Fruit fly (Drosophila melanogaster): ENCODE results near the gene path.
A peak's percentile ranks its signal among the peaks of the same experiment; 100 is the strongest.

The path gene

dm6 chr3L:9487586-9487985 lies 17.5 kb downstream of the path start, which contains the start of gene pall:
pall (minus strand) TSS chr3L:9487790.
- TF ChIP-seq tai (GFP tag; optimal IDR thresholded peaks at IDR 0.05) (no peak), fru (GFP tag; optimal IDR thresholded peaks at IDR 0.05) (no peak), Dif (GFP tag; optimal IDR thresholded peaks at IDR 0.05; ENCODE audit: partially characterized antibody) (no peak), CG9705 (GFP tag; optimal IDR thresholded peaks at IDR 0.05) (no peak), Myc (optimal IDR thresholded peaks at IDR 0.05) (peak; percentile 48), woc (GFP tag; optimal IDR thresholded peaks at IDR 0.05) (no peak), sv (GFP tag; optimal IDR thresholded peaks at IDR 0.05) (no peak), sage (GFP tag; optimal IDR thresholded peaks at IDR 0.05) (no peak), Rel (GFP tag; optimal IDR thresholded peaks at IDR 0.05) (no peak), Rel (tag; optimal IDR thresholded peaks at IDR 0.05) (peak; percentile 40), rgr (GFP tag; optimal IDR thresholded peaks at IDR 0.05) (no peak), N (GFP tag; optimal IDR thresholded peaks at IDR 0.05) (no peak), Vsx2 (GFP tag; optimal IDR thresholded peaks at IDR 0.05; ENCODE audit: partially characterized antibody) (no peak), Mio (GFP tag; optimal IDR thresholded peaks at IDR 0.05) (no peak), pan (optimal IDR thresholded peaks at IDR 0.05) (no peak), h (GFP tag; optimal IDR thresholded peaks at IDR 0.05) (no peak)

- TF ChIP-seq Hr78 (GFP tag; optimal IDR thresholded peaks at IDR 0.05): no peak
- TF ChIP-seq Myc (optimal IDR thresholded peaks at IDR 0.05): no peak
- peak; percentile 66 for TF ChIP-seq h (GFP tag; optimal IDR thresholded peaks at IDR 0.05)
- no peak for TF ChIP-seq lola (GFP tag; optimal IDR thresholded peaks at IDR 0.05)
- TF ChIP-seq pan (optimal IDR thresholded peaks at IDR 0.05): no peak
- peak; percentile 49 for TF ChIP-seq fru (GFP tag; optimal IDR thresholded peaks at IDR 0.05)
- no peak for TF ChIP-seq Mio (GFP tag; optimal IDR thresholded peaks at IDR 0.05)
- peak; percentile 55 for TF ChIP-seq Sp1 (GFP tag; optimal IDR thresholded peaks at IDR 0.05)
- TF ChIP-seq tai (GFP tag; optimal IDR thresholded peaks at IDR 0.05): no peak
- no peak for TF ChIP-seq Vsx2 (GFP tag; optimal IDR thresholded peaks at IDR 0.05; ENCODE audit: partially characterized antibody)
- TF ChIP-seq ey (GFP tag; optimal IDR thresholded peaks at IDR 0.05): peak; percentile 47
- TF ChIP-seq psq (GFP tag; optimal IDR thresholded peaks at IDR 0.05): peak; percentile 70
- no peak for TF ChIP-seq dmrt93B (GFP tag; optimal IDR thresholded peaks at IDR 0.05)
- TF ChIP-seq sv (GFP tag; optimal IDR thresholded peaks at IDR 0.05): no peak
- TF ChIP-seq Hr83 (GFP tag; optimal IDR thresholded peaks at IDR 0.05; ENCODE audit: poor library complexity, severe bottlenecking): peak; percentile 83
- TF ChIP-seq brk (GFP tag; optimal IDR thresholded peaks at IDR 0.05): no peak
- no peak for TF ChIP-seq Hnf4 (GFP tag; optimal IDR thresholded peaks at IDR 0.05)
- TF ChIP-seq dl (GFP tag; optimal IDR thresholded peaks at IDR 0.05; ENCODE audit: insufficient read depth in 1 of 2, partially characterized antibody in 2 of 2): no peak
- TF ChIP-seq HLH106 (tag; optimal IDR thresholded peaks at IDR 0.05): peak; percentile 48
- TF ChIP-seq CG9705 (GFP tag; optimal IDR thresholded peaks at IDR 0.05): peak; percentile 37
- no peak for TF ChIP-seq Rel (GFP tag; optimal IDR thresholded peaks at IDR 0.05)
- peak; percentile 51 for TF ChIP-seq Rel (tag; optimal IDR thresholded peaks at IDR 0.05)
- no peak for TF ChIP-seq CG32264 (GFP tag; optimal IDR thresholded peaks at IDR 0.05)
- no peak for TF ChIP-seq Dfd (GFP tag; optimal IDR thresholded peaks at IDR 0.05)
- TF ChIP-seq rgr (GFP tag; optimal IDR thresholded peaks at IDR 0.05): peak; percentile 68
- TF ChIP-seq Dif (GFP tag; optimal IDR thresholded peaks at IDR 0.05; ENCODE audit: partially characterized antibody): no peak
- TF ChIP-seq sage (GFP tag; optimal IDR thresholded peaks at IDR 0.05): no peak
- no peak for TF ChIP-seq Abd-B (GFP tag; optimal IDR thresholded peaks at IDR 0.05)
- TF ChIP-seq dsf (GFP tag; optimal IDR thresholded peaks at IDR 0.05; ENCODE audit: borderline replicate concordance): no peak
- TF ChIP-seq GATAd (GFP tag; optimal IDR thresholded peaks at IDR 0.05): no peak
- no peak for TF ChIP-seq br (GFP tag; optimal IDR thresholded peaks at IDR 0.05)
- no peak for TF ChIP-seq Jra (GFP tag; optimal IDR thresholded peaks at IDR 0.05)
- TF ChIP-seq CrebA (GFP tag; optimal IDR thresholded peaks at IDR 0.05; ENCODE audit: borderline replicate concordance): no peak
- TF ChIP-seq jim (GFP tag; optimal IDR thresholded peaks at IDR 0.05): no peak
- TF ChIP-seq woc (GFP tag; optimal IDR thresholded peaks at IDR 0.05): no peak
- TF ChIP-seq N (GFP tag; optimal IDR thresholded peaks at IDR 0.05): no peak
- TF ChIP-seq foxo (GFP tag; optimal IDR thresholded peaks at IDR 0.05): peak in 1 of 2 experiments; percentile 78
- peak; percentile 35 for TF ChIP-seq OdsH (GFP tag; optimal IDR thresholded peaks at IDR 0.05)
- TF ChIP-seq usp (GFP tag; optimal IDR thresholded peaks at IDR 0.05): no peak
Measured at dm6 chr3L:9476829-9477228, 28.3 kb downstream of the path start, which contains the start of the genes Uch-L5 and Jarid2. Uch-L5 (minus strand) TSS chr3L:9476965. Jarid2 (plus strand) TSS chr3L:9477038.

All from whole organism, wandering third instar larva.